Worm (Caenorhabditis elegans) whole organism, mixed stage, embryonic: ENCODE results near the gene arrd-5.

Source experiments
- ceh-43 ChIP-seq: fragments of 200-800 bp; sonication (Bioruptor generic); optimal IDR thresholded peaks from 2 replicates; lab custom pipeline; 2018; ENCODE audit warnings: mild to moderate bottlenecking, missing genetic modification characterization, moderate library complexity, missing compliant biosample characterization
- drap-1 ChIP-seq: fragments of 200-800 bp; sonication (Bioruptor generic); optimal IDR thresholded peaks from 3 replicates; lab custom pipeline; 2018; ENCODE audit warnings: mild to moderate bottlenecking, missing genetic modification characterization, missing compliant biosample characterization
- elt-1 ChIP-seq: sonication (generic microtip); optimal IDR thresholded peaks from 2 replicates; lab custom pipeline; 2017; ENCODE audit warnings: missing genetic modification characterization, mild to moderate bottlenecking, missing compliant biosample characterization, antibody characterized with exemption, moderate library complexity, borderline replicate concordance; ENCODE audit not compliant: insufficient read depth
- lin-32 ChIP-seq: fragments of 200-800 bp; sonication (Bioruptor generic); optimal IDR thresholded peaks from 2 replicates; lab custom pipeline; 2018; ENCODE audit warnings: mild to moderate bottlenecking, missing genetic modification characterization, missing compliant biosample characterization
- lsy-2 ChIP-seq: fragments of 150-350 bp; optimal IDR thresholded peaks from 2 replicates; lab custom pipeline; 2014; ENCODE audit warnings: missing biosample characterization, missing genetic modification characterization
- nhr-28 ChIP-seq: fragments of 150-350 bp; optimal IDR thresholded peaks from 2 replicates; lab custom pipeline; 2014; ENCODE audit warnings: missing biosample characterization, missing genetic modification characterization
- pha-4 ChIP-seq: fragments of 150-350 bp; optimal IDR thresholded peaks from 2 replicates; lab custom pipeline; 2018; ENCODE audit warnings: missing biosample characterization, missing genetic modification reagents, missing genetic modification characterization
- sptf-1 ChIP-seq: sonication (generic microtip); optimal IDR thresholded peaks from 2 replicates; lab custom pipeline; 2017; ENCODE audit warnings: mild to moderate bottlenecking, missing genetic modification characterization, moderate library complexity, missing compliant biosample characterization

DNA sequence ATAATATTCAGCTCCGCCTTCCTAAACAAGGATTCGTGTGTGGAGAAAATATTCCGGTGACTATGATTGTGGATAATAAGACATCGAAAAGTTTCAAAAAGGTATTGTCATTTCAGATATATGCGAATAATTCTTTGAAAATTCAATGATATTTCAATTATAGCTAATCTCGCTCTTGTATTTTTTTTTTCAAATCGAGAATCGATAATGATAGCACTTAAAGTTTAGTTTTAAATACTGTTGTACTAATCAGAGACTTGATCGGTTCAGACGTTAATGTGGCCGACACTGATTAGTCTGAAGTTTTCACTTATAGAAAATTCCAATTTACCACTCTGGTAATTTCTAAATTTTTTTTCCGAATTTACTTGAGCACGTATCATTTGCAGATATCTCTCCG is 937 bp downstream of the arrd-5 start:
- TF ChIP-seq ceh-43 (GFP tag; lab: Kevin White, UChicago) = no peak
- TF ChIP-seq pha-4 (tag; lab: Kevin White, UChicago) = no peak
- TF ChIP-seq sptf-1 (tag; lab: Kevin White, UChicago) = no peak
- no peak for TF ChIP-seq elt-1 (tag; lab: Kevin White, UChicago)
- TF ChIP-seq lsy-2 (tag; lab: Kevin White, UChicago) = no peak
- no peak for TF ChIP-seq lin-32 (GFP tag; lab: Kevin White, UChicago)
- no peak for TF ChIP-seq drap-1 (GFP tag; lab: Kevin White, UChicago)
- TF ChIP-seq nhr-28 = no peak
